Worm (Caenorhabditis elegans): Measurements from ENCODE around the gene lron-7.

lron-7 gene

DNA sequence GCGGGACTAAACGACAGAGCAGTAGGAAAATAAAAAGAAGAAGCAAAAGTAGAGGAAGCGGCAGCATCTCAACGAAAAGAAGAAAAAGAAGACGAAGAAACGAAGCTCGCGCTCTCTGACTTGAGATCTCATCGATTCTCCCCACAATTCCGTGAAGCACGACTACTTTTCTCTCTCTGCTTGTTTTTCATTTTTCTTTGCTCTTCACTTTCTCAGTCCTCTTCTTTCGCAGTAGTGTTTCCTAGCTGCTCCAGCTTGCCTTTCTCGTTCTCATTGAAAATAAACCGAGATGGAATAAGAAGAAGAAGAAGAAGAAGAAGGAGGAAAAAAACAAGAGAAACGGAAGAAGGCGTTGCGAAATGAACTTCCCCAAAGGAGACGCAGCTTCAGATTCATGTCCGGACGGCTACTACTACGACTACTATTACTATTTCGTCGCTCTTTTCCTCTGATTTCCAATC lies 7.2 kb upstream of the lron-7 start:
- TF ChIP-seq hmg-1.2 (GFP tag; IDR thresholded peaks at IDR 0.05), result peak; percentile 10; the same call in 1 of the 2 replicates
- peak; percentile 74 for TF ChIP-seq K12H6.12 (tag; optimal IDR thresholded peaks at IDR 0.05)
- TF ChIP-seq ztf-25 (GFP tag; IDR thresholded peaks at IDR 0.05), result no peak
- TF ChIP-seq somi-1 (GFP tag; optimal IDR thresholded peaks at IDR 0.05), result no peak
- TF ChIP-seq lin-40 (tag; optimal IDR thresholded peaks at IDR 0.05), result peak; percentile 46
- TF ChIP-seq cebp-1 (GFP tag; IDR thresholded peaks at IDR 0.05), result no peak
- peak; percentile 72 for TF ChIP-seq cebp-1 (tag; optimal IDR thresholded peaks at IDR 0.05)

DNA sequence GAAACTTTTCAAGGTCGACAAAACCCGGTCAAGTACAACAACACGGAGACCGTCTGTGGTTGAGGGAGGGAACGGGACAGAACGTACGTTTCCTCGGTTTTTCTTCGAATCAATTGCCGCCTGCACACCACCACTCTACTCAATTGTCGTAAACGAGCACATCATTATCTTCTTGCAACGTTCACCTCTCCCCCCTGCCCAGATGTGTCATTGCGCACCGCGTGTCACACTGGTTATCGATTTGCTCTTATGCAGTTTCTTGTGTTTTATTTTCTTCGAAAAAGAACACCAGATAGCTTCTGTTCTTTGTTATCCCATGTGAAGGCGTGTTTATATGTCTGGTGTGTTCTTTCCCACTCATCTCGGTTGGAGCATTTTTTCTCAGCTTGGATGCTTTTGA lies 2.4 kb upstream of the lron-7 start:
- TF ChIP-seq somi-1 (GFP tag; optimal IDR thresholded peaks at IDR 0.05) (no peak), ztf-18 (tag; optimal IDR thresholded peaks at IDR 0.05) (no peak), pbrm-1 (GFP tag; IDR thresholded peaks at IDR 0.05) (no peak), ceh-27 (GFP tag; optimal IDR thresholded peaks at IDR 0.05) (no peak), egl-18 (GFP tag; IDR thresholded peaks at IDR 0.05) (no peak), fkh-3 (tag; optimal IDR thresholded peaks at IDR 0.05) (no peak), nfyb-1 (GFP tag; IDR thresholded peaks at IDR 0.05) (no peak), hmg-20 (GFP tag; IDR thresholded peaks at IDR 0.05) (no peak), egrh-3 (GFP tag; IDR thresholded peaks at IDR 0.05) (no peak)

DNA sequence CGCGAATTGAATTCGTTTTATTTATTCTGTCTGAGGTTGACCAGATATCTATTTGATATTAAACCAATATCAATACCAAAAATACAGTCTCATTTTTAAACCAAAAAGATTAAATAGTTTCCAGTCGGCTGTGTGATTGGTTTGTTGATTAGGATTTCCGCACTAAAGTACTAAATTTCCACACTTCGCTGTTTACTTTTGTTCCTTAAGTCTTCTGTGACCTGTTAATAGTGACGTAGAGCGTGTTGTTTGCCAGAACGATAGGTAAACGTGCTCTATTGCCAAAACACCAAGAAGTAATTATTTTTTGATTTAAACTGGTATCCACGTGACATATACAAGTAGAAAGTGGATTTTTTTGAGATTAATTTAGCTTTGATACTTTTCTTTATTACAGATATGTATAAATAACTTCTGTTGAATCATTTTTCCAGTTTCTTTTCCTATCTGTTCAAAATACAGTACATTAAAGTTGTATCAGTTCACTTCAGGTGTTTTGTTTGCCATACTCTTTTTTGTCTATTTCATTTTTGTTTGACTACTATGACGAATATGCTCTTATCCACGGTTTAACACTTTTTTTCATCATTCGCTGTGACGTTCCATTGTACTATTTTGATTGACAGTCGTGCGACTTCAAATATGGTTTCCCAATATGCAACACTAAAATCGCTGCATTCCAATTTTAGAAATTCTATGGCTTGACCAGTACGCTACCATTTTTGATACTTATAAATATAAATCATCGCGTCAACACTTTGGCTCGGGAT lies 888 bp upstream of the lron-7 start:
- TF ChIP-seq unc-62 (GFP tag; optimal IDR thresholded peaks at IDR 0.05) (peak; percentile 89), mel-28 (tag; optimal IDR thresholded peaks at IDR 0.05; ENCODE audit: borderline replicate concordance) (no peak), let-607 (tag; optimal IDR thresholded peaks at IDR 0.05) (peak; percentile 74 to 77), nhr-80 (tag; optimal IDR thresholded peaks at IDR 0.05) (peak; percentile 62), pha-4 (tag; optimal IDR thresholded peaks at IDR 0.05) (peak; percentile 68), atf-7 (tag; optimal IDR thresholded peaks at IDR 0.05) (peak; percentile 65), attf-3 (GFP tag; conservative IDR thresholded peaks at IDR 0.05) (no peak)

DNA sequence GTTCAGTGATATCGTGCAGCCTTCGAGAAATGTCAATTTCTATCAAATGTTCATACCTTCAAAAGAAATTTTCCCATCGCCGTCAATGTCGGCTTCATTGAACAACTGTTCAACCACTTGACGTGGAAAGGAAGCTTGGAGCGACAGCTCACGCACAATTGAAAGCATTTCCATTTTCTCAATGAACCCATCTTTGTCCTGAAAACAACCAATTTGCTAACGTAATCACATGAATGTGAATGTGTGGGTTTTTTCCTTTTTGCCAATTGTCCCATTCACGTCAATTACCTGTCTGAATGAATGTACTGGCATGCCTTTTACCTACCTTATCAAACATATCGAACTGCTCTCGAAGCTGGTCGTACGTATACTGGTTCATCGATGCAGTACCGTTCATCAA lies 4.4 kb downstream of the lron-7 start:
- no peak for TF ChIP-seq die-1 (tag; optimal IDR thresholded peaks at IDR 0.05)
- TF ChIP-seq B0336.3 (GFP tag; IDR thresholded peaks at IDR 0.05), result peak; percentile 53; the same call in 1 of the 2 replicates
- no peak for TF ChIP-seq madf-8 (GFP tag; conservative IDR thresholded peaks at IDR 0.05)
- TF ChIP-seq zim-3 (tag; optimal IDR thresholded peaks at IDR 0.05), result no peak
- TF ChIP-seq attf-6 (GFP tag; IDR thresholded peaks at IDR 0.05), result no peak
- TF ChIP-seq nhr-80 (tag; optimal IDR thresholded peaks at IDR 0.05), result peak; percentile 96
- TF ChIP-seq hmg-1.2 (GFP tag; IDR thresholded peaks at IDR 0.05), result 0 out of 2 replicates have a peak, but pooled peaks have one; percentile 17
- peak; percentile 60 for TF ChIP-seq dox-1 (GFP tag; IDR thresholded peaks at IDR 0.05)
- TF ChIP-seq pbrm-1 (GFP tag; IDR thresholded peaks at IDR 0.05), result 0 out of 2 replicates have a peak, but pooled peaks have one; percentile 36
- TF ChIP-seq unc-62 (GFP tag; optimal IDR thresholded peaks at IDR 0.05), result peak; percentile 29
- TF ChIP-seq repo-1 (tag; optimal IDR thresholded peaks at IDR 0.05), result no peak
- no peak for TF ChIP-seq snpc-4 (GFP tag; optimal IDR thresholded peaks at IDR 0.05)
- no peak for TF ChIP-seq snpc-4 (tag; optimal IDR thresholded peaks at IDR 0.05)
- TF ChIP-seq bed-2 (GFP tag; IDR thresholded peaks at IDR 0.05), result no peak
- TF ChIP-seq let-607 (tag; optimal IDR thresholded peaks at IDR 0.05), result peak; percentile 78 to 91
- TF ChIP-seq snpc-3.4 (tag; optimal IDR thresholded peaks at IDR 0.05), result no peak
- TF ChIP-seq atf-7 (tag; optimal IDR thresholded peaks at IDR 0.05), result peak; percentile 44
- peak; percentile 26 for TF ChIP-seq ets-4 (GFP tag; optimal IDR thresholded peaks at IDR 0.05)
- peak; percentile 53 for TF ChIP-seq ztf-22 (GFP tag; optimal IDR thresholded peaks at IDR 0.05)
- TF ChIP-seq cebp-1 (GFP tag; IDR thresholded peaks at IDR 0.05), result no peak
- TF ChIP-seq cebp-1 (tag; optimal IDR thresholded peaks at IDR 0.05), result peak; percentile 39
